Fruit fly (Drosophila melanogaster) whole organism, embryonic: ENCODE measurements around the gene CG5665.

ENCODE experiments used
- C15 ChIP-seq: fragments of 200-800 bp; sonication (Bioruptor generic); IDR thresholded peaks from 3 replicates; pipeline ENCODE4 v1.3.6; 2022; ENCODE audit warnings: missing biosample characterization, missing genetic modification characterization
- CG11093 ChIP-seq: fragments of 200-800 bp; sonication (Bioruptor generic); IDR thresholded peaks from 3 replicates; pipeline ENCODE4 v1.3.6; 2022; ENCODE audit warnings: missing biosample characterization, missing genetic modification characterization
- CG12219 ChIP-seq: fragments of 200-800 bp; sonication (Bioruptor generic); optimal IDR thresholded peaks from 3 replicates; lab custom pipeline; 2018; ENCODE audit warnings: missing biosample characterization, mild to moderate bottlenecking, missing genetic modification characterization
- CG12744 ChIP-seq: fragments of 200-800 bp; sonication (Bioruptor generic); optimal IDR thresholded peaks from 2 replicates; lab custom pipeline; 2016; ENCODE audit warnings: missing biosample characterization, missing genetic modification characterization
- CG14441 ChIP-seq: fragments of 200-800 bp; sonication (Bioruptor generic); IDR thresholded peaks from 2 replicates; pipeline ENCODE4 v1.3.6; 2022; ENCODE audit warnings: missing biosample characterization, missing genetic modification characterization
- CG15269 ChIP-seq: fragments of 200-800 bp; sonication (Bioruptor generic); optimal IDR thresholded peaks from 2 replicates; lab custom pipeline; 2018; ENCODE audit warnings: missing biosample characterization, mild to moderate bottlenecking, missing genetic modification characterization, moderate library complexity
- CG17186 ChIP-seq: fragments of 200-800 bp; sonication (Bioruptor generic); optimal IDR thresholded peaks from 3 replicates; lab custom pipeline; 2017; ENCODE audit warnings: missing biosample characterization, missing genetic modification reagents, missing genetic modification characterization
- CG2875 ChIP-seq: fragments of 200-800 bp; sonication (Bioruptor generic); optimal IDR thresholded peaks from 2 replicates; lab custom pipeline; 2017; ENCODE audit warnings: missing biosample characterization, mild to moderate bottlenecking, missing genetic modification characterization, missing genetic modification reagents
- CG2889 ChIP-seq: fragments of 200-800 bp; sonication (Bioruptor generic); IDR thresholded peaks from 3 replicates; pipeline ENCODE4 v1.3.6; 2022; ENCODE audit warnings: missing biosample characterization, missing genetic modification characterization
- CG3065 ChIP-seq: fragments of 200-800 bp; sonication (Bioruptor generic); optimal IDR thresholded peaks from 2 replicates; lab custom pipeline; 2016; ENCODE audit warnings: missing biosample characterization, missing genetic modification characterization
- CG32767 ChIP-seq: fragments of 200-800 bp; sonication (Bioruptor generic); IDR thresholded peaks from 2 replicates; pipeline ENCODE4 v1.3.6; 2022; ENCODE audit warnings: missing biosample characterization, missing genetic modification characterization
- CG4328 ChIP-seq: fragments of 200-800 bp; sonication (Bioruptor generic); optimal IDR thresholded peaks from 3 replicates; lab custom pipeline; 2017; ENCODE audit warnings: missing biosample characterization, missing genetic modification reagents, missing genetic modification characterization
- CG7556 ChIP-seq: fragments of 200-800 bp; sonication (Bioruptor generic); optimal IDR thresholded peaks from 2 replicates; lab custom pipeline; 2017; ENCODE audit warnings: missing biosample characterization, mild to moderate bottlenecking, missing genetic modification characterization
- CG8924 ChIP-seq: fragments of 200-800 bp; optimal IDR thresholded peaks from 3 replicates; lab custom pipeline; 2019; ENCODE audit warnings: missing biosample characterization, mild to moderate bottlenecking, missing genetic modification characterization, moderate library complexity
- CG9215 ChIP-seq: fragments of 200-800 bp; sonication (Bioruptor generic); IDR thresholded peaks from 2 replicates; pipeline ENCODE4 v1.3.6; 2022; ENCODE audit warnings: missing biosample characterization, missing genetic modification characterization
- CG9609 ChIP-seq: fragments of 200-800 bp; sonication (Bioruptor generic); optimal IDR thresholded peaks from 3 replicates; lab custom pipeline; 2016; ENCODE audit warnings: missing biosample characterization, missing genetic modification characterization
- Chrac-16 ChIP-seq: fragments of 200-800 bp; sonication (Bioruptor generic); optimal IDR thresholded peaks from 3 replicates; lab custom pipeline; 2016; ENCODE audit warnings: missing biosample characterization, missing genetic modification characterization
- D ChIP-seq, 2 experiments: fragments of 200-800 bp in 1 of 2; fragments of >200 bp in 1 of 2; sonication (Bioruptor generic) in 1 of 2; optimal IDR thresholded peaks; 2 replicates in 1 of 2; 3 replicates in 1 of 2; lab custom pipeline; 2017; ENCODE audit warnings: mild to moderate bottlenecking in 1 of 2, missing biosample characterization in 1 of 2, missing genetic modification characterization in 1 of 2, missing genetic modification reagents in 1 of 2
- Doc3 ChIP-seq: fragments of 200-800 bp; sonication (Bioruptor generic); IDR thresholded peaks from 3 replicates; pipeline ENCODE4 v1.3.6; 2022; ENCODE audit warnings: missing biosample characterization, missing genetic modification characterization; ENCODE audit not compliant: partially characterized antibody
- Fer1 ChIP-seq: fragments of 200-800 bp; sonication (Bioruptor generic); optimal IDR thresholded peaks from 2 replicates; lab custom pipeline; 2017; ENCODE audit warnings: missing biosample characterization, mild to moderate bottlenecking, missing genetic modification characterization
- H15 ChIP-seq: fragments of 200-800 bp; sonication (Bioruptor generic); IDR thresholded peaks from 3 replicates; pipeline ENCODE4 v1.3.6; 2022; ENCODE audit warnings: missing biosample characterization, missing genetic modification characterization
- HLHmδ ChIP-seq: fragments of 200-800 bp; sonication (Bioruptor generic); optimal IDR thresholded peaks from 2 replicates; lab custom pipeline; 2018; ENCODE audit warnings: missing biosample characterization, mild to moderate bottlenecking, missing genetic modification characterization, moderate library complexity
- NFAT ChIP-seq: fragments of 200-800 bp; sonication (Bioruptor generic); IDR thresholded peaks from 2 replicates; pipeline ENCODE4 v1.3.6; 2022; ENCODE audit warnings: missing biosample characterization, missing genetic modification characterization
- Neu2 ChIP-seq: fragments of 200-800 bp; sonication (Bioruptor generic); optimal IDR thresholded peaks from 3 replicates; lab custom pipeline; 2016; ENCODE audit warnings: missing biosample characterization, missing genetic modification characterization, borderline replicate concordance
- Oli ChIP-seq: fragments of 200-800 bp; sonication (Bioruptor generic); optimal IDR thresholded peaks from 2 replicates; lab custom pipeline; 2018; ENCODE audit warnings: missing biosample characterization, mild to moderate bottlenecking, missing genetic modification characterization, moderate library complexity
- Optix ChIP-seq: fragments of 200-800 bp; sonication (Bioruptor generic); IDR thresholded peaks from 3 replicates; pipeline ENCODE4 v1.3.6; 2022; ENCODE audit warnings: missing biosample characterization, missing genetic modification characterization
- PHDP ChIP-seq: fragments of 200-800 bp; sonication (Bioruptor generic); optimal IDR thresholded peaks from 3 replicates; lab custom pipeline; 2018; ENCODE audit warnings: missing biosample characterization, mild to moderate bottlenecking, missing genetic modification characterization, moderate library complexity
- Side ChIP-seq: fragments of 200-800 bp; sonication (Bioruptor generic); optimal IDR thresholded peaks from 2 replicates; lab custom pipeline; 2016; ENCODE audit warnings: missing biosample characterization, missing genetic modification characterization
- Vsx1 ChIP-seq: fragments of 200-800 bp; sonication (Bioruptor generic); optimal IDR thresholded peaks from 2 replicates; lab custom pipeline; 2017; ENCODE audit warnings: missing biosample characterization, mild to moderate bottlenecking, missing genetic modification characterization, missing genetic modification reagents
- cas ChIP-seq: fragments of 200-800 bp; sonication (Bioruptor generic); IDR thresholded peaks from 2 replicates; pipeline ENCODE4 v1.3.6; 2022; ENCODE audit warnings: missing biosample characterization, missing genetic modification characterization
- corto ChIP-seq: fragments of 200-800 bp; sonication (Bioruptor generic); optimal IDR thresholded peaks from 2 replicates; lab custom pipeline; 2016; ENCODE audit warnings: missing biosample characterization, mild to moderate bottlenecking, missing genetic modification characterization, moderate library complexity
- crc ChIP-seq: fragments of 200-800 bp; sonication (Bioruptor generic); optimal IDR thresholded peaks from 2 replicates; lab custom pipeline; 2016; ENCODE audit warnings: missing biosample characterization, missing genetic modification characterization
- cwo ChIP-seq: fragments of 200-800 bp; sonication (Bioruptor generic); optimal IDR thresholded peaks from 3 replicates; lab custom pipeline; 2017; ENCODE audit warnings: missing biosample characterization, missing genetic modification characterization, mild to moderate bottlenecking, moderate library complexity, missing genetic modification reagents
- esg ChIP-seq: fragments of 200-800 bp; sonication (Bioruptor generic); conservative IDR thresholded peaks from 2 replicates; pipeline ENCODE4 v1.3.6; 2022; ENCODE audit warnings: missing biosample characterization, missing genetic modification characterization
- gcm ChIP-seq: fragments of 200-800 bp; sonication (Bioruptor generic); optimal IDR thresholded peaks from 2 replicates; lab custom pipeline; 2019; ENCODE audit warnings: missing biosample characterization, mild to moderate bottlenecking, missing genetic modification characterization, moderate library complexity
- gt ChIP-seq: fragments of 200-800 bp; sonication (Bioruptor generic); IDR thresholded peaks from 2 replicates; pipeline ENCODE4 v1.3.6; 2022; ENCODE audit warnings: missing biosample characterization, missing genetic modification characterization
- lab ChIP-seq: fragments of 200-800 bp; sonication (Bioruptor generic); optimal IDR thresholded peaks from 3 replicates; lab custom pipeline; 2017; ENCODE audit warnings: missing biosample characterization, missing genetic modification characterization, mild to moderate bottlenecking, moderate library complexity, missing genetic modification reagents
- mirr ChIP-seq: fragments of 200-800 bp; sonication (Bioruptor generic); optimal IDR thresholded peaks from 3 replicates; lab custom pipeline; 2018; ENCODE audit warnings: missing biosample characterization, mild to moderate bottlenecking, missing genetic modification characterization
- pho ChIP-seq: fragments of 200-800 bp; sonication (Bioruptor generic); optimal IDR thresholded peaks from 2 replicates; lab custom pipeline; 2016; ENCODE audit warnings: missing biosample characterization, missing genetic modification characterization
- phol ChIP-seq: fragments of 200-800 bp; sonication (Bioruptor generic); optimal IDR thresholded peaks from 3 replicates; lab custom pipeline; 2018; ENCODE audit warnings: missing biosample characterization, mild to moderate bottlenecking, missing genetic modification characterization, moderate library complexity
- prd ChIP-seq, 3 experiments: fragments of >200 bp in 2 of 3; fragments of 200-800 bp in 1 of 3; sonication (Bioruptor generic) in 1 of 3; optimal IDR thresholded peaks in 2 of 3; IDR thresholded peaks in 1 of 3; 2 replicates in 2 of 3; 3 replicates in 1 of 3; pipeline versions ENCODE4 v1.3.6 to Lab custom; 2017 to 2022; ENCODE audit warnings: missing biosample characterization in 1 of 3, missing genetic modification characterization in 1 of 3
- sc ChIP-seq, 3 experiments: fragments of >200 bp in 2 of 3; fragments of 200-800 bp in 1 of 3; sonication (Bioruptor generic) in 1 of 3; optimal IDR thresholded peaks; 2 replicates in 2 of 3; 3 replicates in 1 of 3; lab custom pipeline; 2017; ENCODE audit warnings: mild to moderate bottlenecking in 1 of 3, missing biosample characterization in 1 of 3, missing genetic modification characterization in 1 of 3, missing genetic modification reagents in 1 of 3
- shn ChIP-seq: fragments of 200-800 bp; sonication (Bioruptor generic); optimal IDR thresholded peaks from 3 replicates; lab custom pipeline; 2016; ENCODE audit warnings: missing biosample characterization, missing genetic modification characterization
- so ChIP-seq: fragments of 200-800 bp; sonication (Bioruptor generic); IDR thresholded peaks from 3 replicates; pipeline ENCODE4 v1.3.6; 2022; ENCODE audit warnings: missing biosample characterization, missing genetic modification characterization
- tgo ChIP-seq: fragments of 200-800 bp; sonication (Bioruptor generic); IDR thresholded peaks from 3 replicates; pipeline ENCODE4 v1.3.6; 2022; ENCODE audit warnings: missing biosample characterization, missing genetic modification characterization
- tll ChIP-seq, 2 experiments: fragments of 200-800 bp in 1 of 2; fragments of >200 bp in 1 of 2; sonication (Bioruptor generic) in 1 of 2; optimal IDR thresholded peaks; 2 replicates each; lab custom pipeline; 2017 to 2019; ENCODE audit warnings: missing biosample characterization in 2 of 2, missing genetic modification characterization in 2 of 2, mild to moderate bottlenecking in 1 of 2, moderate library complexity in 1 of 2
- toy ChIP-seq: fragments of 200-800 bp; sonication (Bioruptor generic); IDR thresholded peaks from 2 replicates; pipeline ENCODE4 v1.3.6; 2022; ENCODE audit warnings: missing biosample characterization, missing genetic modification characterization
- wor ChIP-seq: fragments of 200-800 bp; sonication (Bioruptor generic); IDR thresholded peaks from 2 replicates; pipeline ENCODE4 v1.3.6; 2022; ENCODE audit warnings: missing biosample characterization, missing genetic modification characterization

CG5665 gene

DNA sequence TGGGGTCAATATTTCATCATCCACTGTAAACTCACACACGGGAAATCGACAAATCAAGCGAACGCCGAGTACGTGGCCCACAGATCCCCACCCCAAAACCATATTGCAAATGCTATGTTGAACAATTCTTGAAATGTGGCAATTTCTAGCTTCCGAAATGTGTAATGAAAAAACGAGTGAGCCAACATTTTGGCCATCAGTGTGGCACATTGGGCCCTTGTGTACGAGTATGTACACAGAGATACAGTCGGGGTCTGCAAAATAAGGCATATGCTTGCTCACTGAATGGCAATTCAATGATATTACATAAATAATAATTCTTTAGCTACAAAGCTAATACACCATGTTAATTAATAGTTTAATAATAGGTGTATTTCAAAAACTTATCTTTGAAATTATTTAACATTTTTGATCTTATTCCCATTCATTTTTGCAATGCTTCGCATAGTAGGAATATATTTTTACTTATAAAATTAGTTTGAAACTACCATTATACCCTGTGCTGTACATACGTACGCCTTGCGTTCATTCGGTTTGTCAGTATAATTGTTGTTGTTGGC lies 41.3 kb downstream of the CG5665 start (continued):
- TF ChIP-seq CG7556, result peak; percentile 89
- peak; percentile 77 for TF ChIP-seq CG32767 (GFP tag; lab: Robert Waterston, UW)
- peak; percentile 74 for TF ChIP-seq CG12219
- TF ChIP-seq Chrac-16 (GFP tag; lab: Kevin White, UChicago), result peak; percentile 84
- peak; percentile 69 for TF ChIP-seq shn (GFP tag; lab: Kevin White, UChicago)
- TF ChIP-seq Vsx1 (GFP tag; lab: Kevin White, UChicago), result peak; percentile 68
- TF ChIP-seq gcm, result peak; percentile 89
- TF ChIP-seq mirr (GFP tag; lab: Kevin White, UChicago), result peak; percentile 51
- peak; percentile 73 for TF ChIP-seq CG9609
- peak; percentile 73 for TF ChIP-seq so (GFP tag; lab: Robert Waterston, UW)
- peak; percentile 72 for TF ChIP-seq esg (GFP tag; lab: Robert Waterston, UW)
- peak; percentile 88 for TF ChIP-seq Fer1 (GFP tag; lab: Kevin White, UChicago)
- peak; percentile 77 for TF ChIP-seq CG3065 (GFP tag; lab: Kevin White, UChicago)
- TF ChIP-seq crc (GFP tag; lab: Kevin White, UChicago), result peak; percentile 69
- no peak for TF ChIP-seq C15 (GFP tag; lab: Robert Waterston, UW)
- TF ChIP-seq CG15269 (tag; lab: Kevin White, UChicago), result peak; percentile 94
- no peak for TF ChIP-seq sc (optimal IDR thresholded peaks at IDR 0.05; lab: Kevin White, UChicago)
- peak; percentile 64 for TF ChIP-seq sc (GFP tag; optimal IDR thresholded peaks at IDR 0.05; lab: Kevin White, UChicago)
- peak; percentile 90 for TF ChIP-seq Oli (tag; lab: Kevin White, UChicago)
- TF ChIP-seq toy (GFP tag; lab: Robert Waterston, UW), result peak; percentile 73
- peak; percentile 93 for TF ChIP-seq CG8924 (tag; lab: Kevin White, UChicago)
- peak; percentile 87 for TF ChIP-seq pho (GFP tag; lab: Kevin White, UChicago)
- TF ChIP-seq CG4328 (GFP tag; lab: Kevin White, UChicago), result peak; percentile 87
- TF ChIP-seq tll (GFP tag; optimal IDR thresholded peaks at IDR 0.05; lab: Kevin White, UChicago), result no peak
- TF ChIP-seq Neu2, result no peak
- peak; percentile 67 for TF ChIP-seq CG2875 (GFP tag; lab: Kevin White, UChicago)
- peak; percentile 87 for TF ChIP-seq phol (tag; lab: Kevin White, UChicago)
- peak; percentile 78 for TF ChIP-seq cas
- peak; percentile 85 for TF ChIP-seq tgo (GFP tag; lab: Robert Waterston, UW)
- TF ChIP-seq NFAT, result peak; percentile 79
- peak; percentile 67 for TF ChIP-seq Side (GFP tag; lab: Kevin White, UChicago)
- TF ChIP-seq CG9215, result peak; percentile 83
- TF ChIP-seq HLHmδ (GFP tag; lab: Kevin White, UChicago), result no peak
- peak; percentile 64; the same call in 1 of the 3 replicates for TF ChIP-seq Optix (GFP tag; lab: Robert Waterston, UW)
- TF ChIP-seq CG11093 (GFP tag; lab: Robert Waterston, UW), result peak; percentile 85
- peak; percentile 60; the same call in 1 of the 3 replicates for TF ChIP-seq CG2889 (GFP tag; lab: Robert Waterston, UW)
- TF ChIP-seq CG17186, result peak; percentile 29
- TF ChIP-seq H15 (GFP tag; lab: Robert Waterston, UW), result peak; percentile 77
- TF ChIP-seq CG14441 (GFP tag; lab: Robert Waterston, UW), result peak; percentile 81
- TF ChIP-seq prd (optimal IDR thresholded peaks at IDR 0.05; lab: Kevin White, UChicago), result no peak
- TF ChIP-seq prd (GFP tag; IDR thresholded peaks at IDR 0.05; lab: Robert Waterston, UW), result peak; percentile 88
- peak; percentile 92 for TF ChIP-seq PHDP (tag; lab: Kevin White, UChicago)
- peak; percentile 53; the same call in 1 of the 2 replicates for TF ChIP-seq gt (GFP tag; lab: Robert Waterston, UW)
- peak; percentile 83 for TF ChIP-seq corto (GFP tag; lab: Kevin White, UChicago)
- TF ChIP-seq cwo (GFP tag; lab: Kevin White, UChicago), result peak; percentile 85
- peak; percentile 92 for TF ChIP-seq lab
- TF ChIP-seq CG12744 (GFP tag; lab: Kevin White, UChicago), result peak; percentile 78
- peak; percentile 59 for TF ChIP-seq wor
- TF ChIP-seq D (optimal IDR thresholded peaks at IDR 0.05; lab: Kevin White, UChicago), result no peak
- TF ChIP-seq D (GFP tag; optimal IDR thresholded peaks at IDR 0.05; lab: Kevin White, UChicago), result peak; percentile 81
- TF ChIP-seq Doc3 (GFP tag; lab: Robert Waterston, UW), result no peak
